Fruit fly (Drosophila melanogaster): Measurements from ENCODE around the gene CG11563.

- TF ChIP-seq h (optimal IDR thresholded peaks at IDR 0.05) (no peak), Myc (optimal IDR thresholded peaks at IDR 0.05) (no peak), ttk (optimal IDR thresholded peaks at IDR 0.05) (no peak), insv (optimal IDR thresholded peaks at IDR 0.05) (no peak)
Measured at dm6 chr3R:31708240-31708639, 28.6 kb upstream of the CG11563 start, which contains the start of gene CG42693.

Data from Kc167 (cell line).